Fruit fly (Drosophila melanogaster) whole organism, embryonic: Measurements from ENCODE around the gene Theg.

Experiments
- Blimp-1 ChIP-seq: fragments of 200-800 bp; sonication (Bioruptor generic); optimal IDR thresholded peaks from 3 replicates; lab custom pipeline; 2018; ENCODE audit warnings: missing biosample characterization, missing genetic modification characterization, mild to moderate bottlenecking, moderate library complexity, missing genetic modification reagents
- CG10209 ChIP-seq: fragments of 200-800 bp; sonication (Bioruptor generic); optimal IDR thresholded peaks from 3 replicates; lab custom pipeline; 2017; ENCODE audit warnings: missing biosample characterization, mild to moderate bottlenecking, missing genetic modification characterization, missing genetic modification reagents
- CG1024 ChIP-seq: fragments of 200-800 bp; sonication (Bioruptor generic); IDR thresholded peaks from 2 replicates; pipeline ENCODE4 v1.3.6; 2022; ENCODE audit warnings: missing biosample characterization, missing genetic modification characterization
- CG10565 ChIP-seq: fragments of 200-800 bp; sonication (Bioruptor generic); optimal IDR thresholded peaks from 3 replicates; lab custom pipeline; 2016; ENCODE audit warnings: missing biosample characterization, mild to moderate bottlenecking, missing genetic modification characterization
- CG10979 ChIP-seq: fragments of 200-800 bp; sonication (Bioruptor generic); optimal IDR thresholded peaks from 2 replicates; lab custom pipeline; 2018; ENCODE audit warnings: missing biosample characterization, mild to moderate bottlenecking, missing genetic modification characterization, moderate library complexity
- CG11560 ChIP-seq: fragments of 200-800 bp; sonication (Bioruptor generic); IDR thresholded peaks from 3 replicates; pipeline ENCODE4 v1.3.6; 2022; ENCODE audit warnings: missing biosample characterization, missing genetic modification characterization
- CG12104 ChIP-seq: fragments of 200-800 bp; sonication (Bioruptor generic); optimal IDR thresholded peaks from 3 replicates; lab custom pipeline; 2016; ENCODE audit warnings: missing biosample characterization, missing genetic modification characterization
- CG12236 ChIP-seq: fragments of 200-800 bp; sonication (Bioruptor generic); optimal IDR thresholded peaks from 2 replicates; lab custom pipeline; 2016; ENCODE audit warnings: missing biosample characterization, missing genetic modification characterization
- CG12391 ChIP-seq: fragments of 200-800 bp; sonication (Bioruptor generic); optimal IDR thresholded peaks from 3 replicates; lab custom pipeline; 2018; ENCODE audit warnings: missing biosample characterization, mild to moderate bottlenecking, missing genetic modification characterization, moderate library complexity
- CG12744 ChIP-seq: fragments of 200-800 bp; sonication (Bioruptor generic); optimal IDR thresholded peaks from 2 replicates; lab custom pipeline; 2016; ENCODE audit warnings: missing biosample characterization, missing genetic modification characterization
- CG14965 ChIP-seq: fragments of 200-800 bp; sonication (Bioruptor generic); optimal IDR thresholded peaks from 2 replicates; lab custom pipeline; 2016; ENCODE audit warnings: missing biosample characterization, missing genetic modification characterization, borderline replicate concordance
- CG15269 ChIP-seq: fragments of 200-800 bp; sonication (Bioruptor generic); optimal IDR thresholded peaks from 2 replicates; lab custom pipeline; 2018; ENCODE audit warnings: missing biosample characterization, mild to moderate bottlenecking, missing genetic modification characterization, moderate library complexity
- CG16815 ChIP-seq: fragments of 200-800 bp; sonication (Bioruptor generic); optimal IDR thresholded peaks from 3 replicates; lab custom pipeline; 2017; ENCODE audit warnings: missing biosample characterization, mild to moderate bottlenecking, missing genetic modification characterization
- CG17186 ChIP-seq: fragments of 200-800 bp; sonication (Bioruptor generic); optimal IDR thresholded peaks from 3 replicates; lab custom pipeline; 2017; ENCODE audit warnings: missing biosample characterization, missing genetic modification reagents, missing genetic modification characterization
- CG17912 ChIP-seq: fragments of 200-800 bp; sonication (Bioruptor generic); optimal IDR thresholded peaks from 2 replicates; lab custom pipeline; 2018; ENCODE audit warnings: missing biosample characterization, mild to moderate bottlenecking, missing genetic modification characterization
- CG2875 ChIP-seq: fragments of 200-800 bp; sonication (Bioruptor generic); optimal IDR thresholded peaks from 2 replicates; lab custom pipeline; 2017; ENCODE audit warnings: missing biosample characterization, mild to moderate bottlenecking, missing genetic modification characterization, missing genetic modification reagents
- CG31365 ChIP-seq: fragments of 200-800 bp; sonication (Bioruptor generic); optimal IDR thresholded peaks from 2 replicates; lab custom pipeline; 2018; ENCODE audit warnings: missing biosample characterization, mild to moderate bottlenecking, missing genetic modification characterization
- CG34376 ChIP-seq: fragments of 200-800 bp; sonication (Bioruptor generic); optimal IDR thresholded peaks from 2 replicates; lab custom pipeline; 2018; ENCODE audit warnings: missing biosample characterization, mild to moderate bottlenecking, missing genetic modification characterization
- CG6175 ChIP-seq: fragments of 200-800 bp; sonication (Bioruptor generic); IDR thresholded peaks from 3 replicates; pipeline ENCODE4 v1.3.6; 2022; ENCODE audit warnings: missing biosample characterization, missing genetic modification characterization
- CG8281 ChIP-seq: fragments of 200-800 bp; sonication (Bioruptor generic); optimal IDR thresholded peaks from 2 replicates; lab custom pipeline; 2018; ENCODE audit warnings: missing biosample characterization, mild to moderate bottlenecking, missing genetic modification characterization, moderate library complexity
- CG8944 ChIP-seq: fragments of 200-800 bp; sonication (Bioruptor generic); optimal IDR thresholded peaks from 3 replicates; lab custom pipeline; 2016; ENCODE audit warnings: missing biosample characterization, missing genetic modification characterization
- CG9437 ChIP-seq: fragments of 200-800 bp; sonication (Bioruptor generic); optimal IDR thresholded peaks from 2 replicates; lab custom pipeline; 2018; ENCODE audit warnings: missing biosample characterization, mild to moderate bottlenecking, missing genetic modification characterization
- CG9932 ChIP-seq: fragments of 200-800 bp; sonication (Bioruptor generic); IDR thresholded peaks from 2 replicates; pipeline ENCODE4 v1.3.6; 2022; ENCODE audit warnings: missing biosample characterization, missing genetic modification characterization
- Dbx ChIP-seq: fragments of 200-800 bp; sonication (Bioruptor generic); IDR thresholded peaks from 3 replicates; pipeline ENCODE4 v1.3.6; 2022; ENCODE audit warnings: missing biosample characterization, missing genetic modification characterization
- Doc3 ChIP-seq: fragments of 200-800 bp; sonication (Bioruptor generic); IDR thresholded peaks from 3 replicates; pipeline ENCODE4 v1.3.6; 2022; ENCODE audit warnings: missing biosample characterization, missing genetic modification characterization; ENCODE audit not compliant: partially characterized antibody
- Dref ChIP-seq: fragments of 200-800 bp; sonication (Bioruptor generic); IDR thresholded peaks from 2 replicates; pipeline ENCODE4 v1.3.6; 2022; ENCODE audit warnings: missing biosample characterization, missing genetic modification characterization
- ERR ChIP-seq: fragments of 200-800 bp; sonication (Bioruptor generic); optimal IDR thresholded peaks from 2 replicates; lab custom pipeline; 2016; ENCODE audit warnings: missing biosample characterization, missing genetic modification characterization
- Hr39 ChIP-seq: fragments of >200 bp; optimal IDR thresholded peaks from 2 replicates; lab custom pipeline; 2017
- Hsf ChIP-seq: fragments of 200-800 bp; sonication (Bioruptor generic); optimal IDR thresholded peaks from 3 replicates; lab custom pipeline; 2016; ENCODE audit warnings: missing biosample characterization, missing genetic modification characterization
- Sox102F ChIP-seq: fragments of 200-800 bp; sonication (Bioruptor generic); optimal IDR thresholded peaks from 2 replicates; lab custom pipeline; 2018; ENCODE audit warnings: missing biosample characterization, mild to moderate bottlenecking, missing genetic modification characterization, moderate library complexity
- ac ChIP-seq: fragments of 200-800 bp; sonication (Bioruptor generic); optimal IDR thresholded peaks from 3 replicates; lab custom pipeline; 2017; ENCODE audit warnings: missing biosample characterization, mild to moderate bottlenecking, missing genetic modification characterization
- amos ChIP-seq: fragments of 200-800 bp; sonication (Bioruptor generic); IDR thresholded peaks from 2 replicates; pipeline ENCODE4 v1.3.6; 2022; ENCODE audit warnings: missing biosample characterization, missing genetic modification characterization; ENCODE audit not compliant: partially characterized antibody
- cg ChIP-seq: fragments of 200-800 bp; sonication (Bioruptor generic); optimal IDR thresholded peaks from 3 replicates; lab custom pipeline; 2019; ENCODE audit warnings: missing biosample characterization, mild to moderate bottlenecking, missing genetic modification characterization, moderate library complexity
- crol ChIP-seq: fragments of 200-800 bp; sonication (Bioruptor generic); IDR thresholded peaks from 2 replicates; pipeline ENCODE4 v1.3.6; 2022; ENCODE audit warnings: missing biosample characterization, missing genetic modification characterization
- dan ChIP-seq: fragments of 200-800 bp; sonication (Bioruptor generic); IDR thresholded peaks from 2 replicates; pipeline ENCODE4 v1.3.6; 2022; ENCODE audit warnings: missing biosample characterization, missing genetic modification characterization
- fd96Cb ChIP-seq: fragments of 200-800 bp; sonication (Bioruptor generic); optimal IDR thresholded peaks from 2 replicates; lab custom pipeline; 2018; ENCODE audit warnings: missing biosample characterization, mild to moderate bottlenecking, missing genetic modification characterization, moderate library complexity
- fru ChIP-seq: fragments of >200 bp; optimal IDR thresholded peaks from 2 replicates; lab custom pipeline; 2017
- ftz-f1 ChIP-seq: fragments of 200-800 bp; sonication (Bioruptor generic); optimal IDR thresholded peaks from 2 replicates; lab custom pipeline; 2016; ENCODE audit warnings: missing biosample characterization, missing genetic modification characterization
- gfzf ChIP-seq: fragments of 200-800 bp; sonication (Bioruptor generic); optimal IDR thresholded peaks from 2 replicates; lab custom pipeline; 2016; ENCODE audit warnings: missing biosample characterization, mild to moderate bottlenecking, missing genetic modification characterization, moderate library complexity
- grn ChIP-seq: fragments of 200-800 bp; sonication (Bioruptor generic); optimal IDR thresholded peaks from 3 replicates; lab custom pipeline; 2017; ENCODE audit warnings: missing biosample characterization, missing genetic modification characterization
- gro ChIP-seq: fragments of 200-800 bp; sonication (Bioruptor generic); optimal IDR thresholded peaks from 2 replicates; lab custom pipeline; 2016; ENCODE audit warnings: missing biosample characterization, missing genetic modification characterization
- ham ChIP-seq: fragments of 200-800 bp; sonication (Bioruptor generic); IDR thresholded peaks from 2 replicates; pipeline ENCODE4 v1.3.6; 2022; ENCODE audit warnings: missing biosample characterization, missing genetic modification characterization
- klu ChIP-seq: fragments of 200-800 bp; sonication (Bioruptor generic); IDR thresholded peaks from 2 replicates; pipeline ENCODE4 v1.3.6; 2022; ENCODE audit warnings: missing biosample characterization, missing genetic modification characterization
- knrl ChIP-seq: fragments of 200-800 bp; sonication (Bioruptor generic); IDR thresholded peaks from 3 replicates; pipeline ENCODE4 v1.3.6; 2022; ENCODE audit warnings: missing biosample characterization, missing genetic modification characterization; ENCODE audit not compliant: partially characterized antibody
- mld ChIP-seq: fragments of 200-800 bp; sonication (Bioruptor generic); IDR thresholded peaks from 3 replicates; pipeline ENCODE4 v1.3.6; 2022; ENCODE audit warnings: missing biosample characterization, missing genetic modification characterization; ENCODE audit not compliant: partially characterized antibody
- otp ChIP-seq: fragments of 200-800 bp; sonication (Bioruptor generic); IDR thresholded peaks from 3 replicates; pipeline ENCODE4, ENCODE4 v1.3.6; 2022; ENCODE audit warnings: missing biosample characterization, missing genetic modification characterization
- pros ChIP-seq: fragments of 200-800 bp; sonication (Bioruptor generic); optimal IDR thresholded peaks from 3 replicates; lab custom pipeline; 2019; ENCODE audit warnings: missing biosample characterization, mild to moderate bottlenecking, missing genetic modification characterization, moderate library complexity
- sens-2 ChIP-seq: fragments of 200-800 bp; sonication (Bioruptor generic); IDR thresholded peaks from 2 replicates; pipeline ENCODE4 v1.3.6; 2022; ENCODE audit warnings: missing biosample characterization, missing genetic modification characterization
- slbo ChIP-seq: fragments of 200-800 bp; sonication (Bioruptor generic); IDR thresholded peaks from 2 replicates; pipeline ENCODE4 v1.3.6; 2022; ENCODE audit warnings: missing biosample characterization, missing genetic modification characterization
- sqz ChIP-seq: fragments of 200-800 bp; sonication (Bioruptor generic); optimal IDR thresholded peaks from 3 replicates; lab custom pipeline; 2018; ENCODE audit warnings: missing biosample characterization, mild to moderate bottlenecking, missing genetic modification characterization
- zfh1 ChIP-seq: fragments of 200-800 bp; sonication (Bioruptor generic); IDR thresholded peaks from 3 replicates; pipeline ENCODE4 v1.3.6; 2022; ENCODE audit warnings: missing biosample characterization, missing genetic modification characterization

The Theg gene

dm6 chr3R:22023041-22023626 is 8.6 kb downstream of the Theg start, which contains the start of the genes Mitofilin and mRpL35 (continued):
- TF ChIP-seq CG17912 (GFP tag; lab: Kevin White, UChicago) (no peak), ham (GFP tag; lab: Robert Waterston, UW) (no peak), CG12236 (GFP tag; lab: Kevin White, UChicago) (peak; percentile 24), Hr39 (no peak), gro (GFP tag; lab: Kevin White, UChicago) (peak; percentile 16), CG2875 (GFP tag; lab: Kevin White, UChicago) (no peak), CG8281 (tag; lab: Kevin White, UChicago) (no peak), CG10979 (no peak), CG10565 (GFP tag; lab: Kevin White, UChicago) (no peak), CG8944 (GFP tag; lab: Kevin White, UChicago) (peak; percentile 63), CG34376 (GFP tag; lab: Kevin White, UChicago) (peak; percentile 17), sqz (GFP tag; lab: Kevin White, UChicago) (no peak), CG6175 (GFP tag; lab: Robert Waterston, UW) (no peak), CG9932 (GFP tag; lab: Robert Waterston, UW) (peak; percentile 61), Dbx (GFP tag; lab: Robert Waterston, UW) (no peak), CG15269 (tag; lab: Kevin White, UChicago) (no peak), CG16815 (GFP tag; lab: Kevin White, UChicago) (peak; percentile 8), CG12104 (GFP tag; lab: Kevin White, UChicago) (peak; percentile 11), sens-2 (GFP tag; lab: Robert Waterston, UW) (no peak), CG14965 (GFP tag; lab: Kevin White, UChicago) (no peak), knrl (GFP tag; lab: Robert Waterston, UW) (peak; percentile 66; the same call in 2 of the 3 replicates), CG11560 (no peak), zfh1 (GFP tag; lab: Robert Waterston, UW) (no peak), CG17186 (GFP tag; lab: Kevin White, UChicago) (peak; percentile 2), gfzf (GFP tag; lab: Kevin White, UChicago) (peak; percentile 7), dan (GFP tag; lab: Robert Waterston, UW) (no peak), CG12744 (GFP tag; lab: Kevin White, UChicago) (no peak), cg (GFP tag; lab: Kevin White, UChicago) (no peak), ac (GFP tag; lab: Kevin White, UChicago) (no peak), Dref (no peak), ftz-f1 (GFP tag; lab: Kevin White, UChicago) (no peak), grn (GFP tag; lab: Kevin White, UChicago) (peak; percentile 48), pros (GFP tag; lab: Kevin White, UChicago) (no peak), amos (GFP tag; lab: Robert Waterston, UW) (peak; percentile 66), Sox102F (GFP tag; lab: Kevin White, UChicago) (no peak), Blimp-1 (no peak), CG1024 (GFP tag; lab: Robert Waterston, UW) (no peak), crol (GFP tag; lab: Robert Waterston, UW) (no peak), klu (GFP tag; lab: Robert Waterston, UW) (peak; percentile 52), mld (GFP tag; lab: Robert Waterston, UW) (no peak), ERR (GFP tag; lab: Kevin White, UChicago) (no peak), CG31365 (tag; lab: Kevin White, UChicago) (no peak), otp (GFP tag; lab: Robert Waterston, UW) (no peak), CG10209 (GFP tag; lab: Kevin White, UChicago) (no peak), fd96Cb (tag; lab: Kevin White, UChicago) (no peak), Hsf (GFP tag; lab: Kevin White, UChicago) (peak; percentile 44), slbo (GFP tag; lab: Robert Waterston, UW) (peak; percentile 54), fru (lab: Kevin White, UChicago) (no peak), Doc3 (0 out of 3 replicates have a peak, but pooled peaks have one; percentile 37), CG9437 (peak; percentile 99), CG12391 (tag; lab: Kevin White, UChicago) (peak; percentile 41)
